Worm (Caenorhabditis elegans) whole organism, midembryonic: Measurements from ENCODE around the gene C04G6.2.

ENCODE experiments used
- klf-2 ChIP-seq: fragments of 200-800 bp; sonication (Bioruptor generic); conservative IDR thresholded peaks from 2 replicates; pipeline ENCODE4 v1.3.6; 2022; ENCODE audit warnings: missing genetic modification reagents, missing genetic modification characterization, missing compliant biosample characterization
- med-1 ChIP-seq: sonication (generic microtip); optimal IDR thresholded peaks from 2 replicates; lab custom pipeline; 2017; ENCODE audit warnings: missing genetic modification characterization, mild to moderate bottlenecking, missing compliant biosample characterization, antibody characterized with exemption, missing genetic modification reagents; ENCODE audit not compliant: insufficient read depth
- tab-1 ChIP-seq: fragments of 200-800 bp; sonication (Bioruptor generic); IDR thresholded peaks from 2 replicates; pipeline ENCODE4 v1.3.6; 2022; ENCODE audit warnings: missing genetic modification characterization, missing compliant biosample characterization

- no peak for TF ChIP-seq tab-1 (GFP tag; lab: Robert Waterston, UW)
- no peak for TF ChIP-seq klf-2
- no peak for TF ChIP-seq med-1
These were observed 16.7 kb downstream of the C04G6.2 start, which contains the start of gene F09C12.2 for ce11 chrII:5109693-5110092.
